Worm (Caenorhabditis elegans) whole organism, early embryonic: Measurements from ENCODE around the gene T28C6.5.

Source experiments
- B0310.2 ChIP-seq: sonication (generic microtip); optimal IDR thresholded peaks from 2 replicates; lab custom pipeline; 2016; ENCODE audit warnings: mild to moderate bottlenecking, missing genetic modification characterization, missing compliant biosample characterization
- F13C5.2 ChIP-seq: sonication (generic microtip); optimal IDR thresholded peaks from 2 replicates; lab custom pipeline; 2017; ENCODE audit warnings: mild to moderate bottlenecking, missing genetic modification characterization, inconsistent platforms, missing compliant biosample characterization
- aly-1 ChIP-seq: sonication (generic microtip); optimal IDR thresholded peaks from 2 replicates; lab custom pipeline; 2016; ENCODE audit warnings: missing genetic modification characterization, missing compliant biosample characterization
- ama-1 ChIP-seq: fragments of 150-350 bp; optimal IDR thresholded peaks from 2 replicates; lab custom pipeline; 2014
- ceh-13 ChIP-seq: fragments of 200-800 bp; sonication (Bioruptor generic); optimal IDR thresholded peaks from 2 replicates; lab custom pipeline; 2018; ENCODE audit warnings: mild to moderate bottlenecking, missing genetic modification characterization, missing compliant biosample characterization
- ceh-36 ChIP-seq: sonication (generic microtip); optimal IDR thresholded peaks from 2 replicates; lab custom pipeline; 2016; ENCODE audit warnings: missing genetic modification characterization, inconsistent platforms, missing compliant biosample characterization
- ets-7 ChIP-seq: sonication (generic microtip); optimal IDR thresholded peaks from 2 replicates; lab custom pipeline; 2016; ENCODE audit warnings: missing genotype, missing genetic modification characterization, missing compliant biosample characterization
- flt-1 ChIP-seq: fragments of 200-800 bp; sonication (Bioruptor generic); IDR thresholded peaks from 2 replicates; pipeline ENCODE4 v1.3.6; 2022; ENCODE audit warnings: missing genetic modification characterization, missing compliant biosample characterization
- hmbx-1 ChIP-seq: sonication (generic microtip); optimal IDR thresholded peaks from 2 replicates; lab custom pipeline; 2016; ENCODE audit warnings: mild to moderate bottlenecking, missing genetic modification characterization, missing compliant biosample characterization
- hmg-4 ChIP-seq: fragments of 200-800 bp; sonication (Bioruptor generic); optimal IDR thresholded peaks from 2 replicates; lab custom pipeline; 2018; ENCODE audit warnings: mild to moderate bottlenecking, missing genetic modification characterization, missing compliant biosample characterization
- hnd-1 ChIP-seq: sonication (generic microtip); optimal IDR thresholded peaks from 2 replicates; lab custom pipeline; 2016; ENCODE audit warnings: missing genetic modification characterization, missing compliant biosample characterization
- pes-1 ChIP-seq: fragments of 200-800 bp; sonication (Bioruptor generic); IDR thresholded peaks from 2 replicates; pipeline ENCODE4 v1.3.6; 2022; ENCODE audit warnings: missing genetic modification reagents, missing genetic modification characterization, missing compliant biosample characterization
- scrt-1 ChIP-seq: fragments of 200-800 bp; sonication (Bioruptor generic); IDR thresholded peaks from 2 replicates; pipeline ENCODE4 v1.3.6; 2022; ENCODE audit warnings: missing genetic modification characterization, missing compliant biosample characterization
- sea-1 ChIP-seq: fragments of 200-800 bp; sonication (Bioruptor generic); conservative IDR thresholded peaks from 2 replicates; pipeline ENCODE4 v1.3.6; 2022; ENCODE audit warnings: missing genetic modification characterization, missing compliant biosample characterization
- tbx-11 ChIP-seq: fragments of 200-800 bp; sonication (Bioruptor generic); IDR thresholded peaks from 2 replicates; pipeline ENCODE4 v1.3.6; 2022; ENCODE audit warnings: missing genetic modification characterization, missing compliant biosample characterization
- tbx-37 ChIP-seq: fragments of 200-800 bp; sonication (Bioruptor generic); conservative IDR thresholded peaks from 2 replicates; pipeline ENCODE4 v1.3.6; 2022; ENCODE audit warnings: missing genetic modification reagents, missing genetic modification characterization, missing compliant biosample characterization
- tra-4 ChIP-seq: sonication (generic microtip); optimal IDR thresholded peaks from 2 replicates; lab custom pipeline; 2017; ENCODE audit warnings: missing genetic modification characterization, missing compliant biosample characterization

The T28C6.5 gene

DNA sequence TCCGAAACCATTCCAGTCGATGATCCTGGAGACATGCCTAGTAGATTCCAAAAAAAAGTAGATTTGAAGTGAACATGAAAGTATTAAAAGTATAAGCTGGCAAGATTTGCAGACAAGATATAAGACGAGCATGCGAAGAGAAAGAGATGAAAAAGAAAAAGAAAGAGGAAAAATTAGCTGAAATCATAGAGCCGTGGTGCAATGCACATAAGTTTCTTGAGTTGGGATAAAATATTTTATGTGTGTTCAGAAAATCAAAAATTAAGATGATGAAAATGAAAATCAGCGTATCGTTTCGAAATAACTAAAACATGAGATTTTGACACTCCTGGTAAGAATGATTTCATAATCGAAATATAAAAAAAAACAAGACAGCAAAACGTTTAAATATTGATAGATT lies 23.2 kb downstream of the T28C6.5 start, which contains the start of gene T11B7.2:
TSS of gene T11B7.2 (minus strand) at position 101 of the 400 bp plus-strand sequence.
- TF ChIP-seq hmbx-1 (tag; lab: Kevin White, UChicago) (no peak), hnd-1 (tag; lab: Kevin White, UChicago) (no peak), ets-7 (tag; lab: Kevin White, UChicago) (no peak), scrt-1 (GFP tag; lab: Robert Waterston, UW) (no peak), tra-4 (tag; lab: Kevin White, UChicago) (no peak), aly-1 (tag; lab: Kevin White, UChicago) (no peak), flt-1 (no peak), pes-1 (GFP tag; lab: Robert Waterston, UW) (no peak), ama-1 (lab: Kevin White, UChicago) (no peak), hmg-4 (no peak), B0310.2 (tag; lab: Kevin White, UChicago) (no peak), ceh-13 (GFP tag; lab: Kevin White, UChicago) (no peak), tbx-11 (no peak), sea-1 (GFP tag; lab: Robert Waterston, UW) (no peak), tbx-37 (no peak), ceh-36 (tag; lab: Kevin White, UChicago) (no peak)

DNA sequence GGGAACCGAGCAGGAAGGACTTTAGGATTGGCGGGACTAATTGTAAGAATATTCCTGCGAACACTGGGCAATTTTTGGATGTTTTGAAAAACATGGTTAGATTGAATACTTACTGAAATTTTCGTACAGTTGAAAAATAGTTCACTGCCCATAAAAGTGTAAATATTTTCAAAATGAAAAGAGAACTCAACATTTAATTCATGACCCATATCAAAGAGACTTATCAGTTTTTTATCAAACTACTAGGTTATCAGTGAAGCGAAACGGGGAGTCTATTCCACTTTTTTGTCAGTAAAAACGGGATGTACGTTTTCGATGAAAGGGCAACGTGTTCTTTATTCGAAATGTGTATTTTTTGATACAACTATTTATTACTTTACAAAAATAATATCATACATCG lies 24.7 kb downstream of the T28C6.5 start:
- TF ChIP-seq aly-1 (tag; lab: Kevin White, UChicago) = no peak
- no peak for TF ChIP-seq scrt-1 (GFP tag; lab: Robert Waterston, UW)
- no peak for TF ChIP-seq tbx-37
- TF ChIP-seq B0310.2 (tag; lab: Kevin White, UChicago) = no peak
- TF ChIP-seq ets-7 (tag; lab: Kevin White, UChicago) = no peak
- no peak for TF ChIP-seq sea-1 (GFP tag; lab: Robert Waterston, UW)
- no peak for TF ChIP-seq hmg-4
- TF ChIP-seq ama-1 (lab: Kevin White, UChicago) = no peak

DNA sequence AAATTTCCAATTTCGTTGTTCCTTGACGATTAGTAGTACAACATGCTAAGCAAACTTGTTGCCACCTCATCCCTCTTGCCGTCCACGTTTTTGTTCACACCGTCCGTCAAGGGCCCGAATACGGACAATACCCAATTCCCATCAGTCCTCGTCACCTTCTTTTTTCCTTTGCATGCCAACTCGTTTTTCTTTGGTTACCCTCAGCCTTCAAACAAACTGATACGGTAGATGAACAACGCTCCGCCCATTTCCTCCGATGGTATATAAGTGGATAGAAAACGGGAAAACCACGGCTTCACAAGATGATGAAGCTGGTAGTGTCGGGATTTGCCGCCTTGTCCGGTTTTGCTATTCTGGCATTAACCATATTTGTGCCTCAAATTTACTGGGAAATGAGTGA lies 26.7 kb downstream of the T28C6.5 start, which contains the start of gene col-118:
TSS of gene col-118 (plus strand) at position 301 of the 400 bp plus-strand sequence.
- TF ChIP-seq ama-1 (lab: Kevin White, UChicago) (no peak), hmbx-1 (tag; lab: Kevin White, UChicago) (no peak), aly-1 (tag; lab: Kevin White, UChicago) (no peak), flt-1 (no peak), ceh-36 (tag; lab: Kevin White, UChicago) (no peak), hmg-4 (no peak), tbx-11 (no peak), pes-1 (GFP tag; lab: Robert Waterston, UW) (no peak), scrt-1 (GFP tag; lab: Robert Waterston, UW) (no peak), hnd-1 (tag; lab: Kevin White, UChicago) (no peak), tra-4 (tag; lab: Kevin White, UChicago) (no peak)

DNA sequence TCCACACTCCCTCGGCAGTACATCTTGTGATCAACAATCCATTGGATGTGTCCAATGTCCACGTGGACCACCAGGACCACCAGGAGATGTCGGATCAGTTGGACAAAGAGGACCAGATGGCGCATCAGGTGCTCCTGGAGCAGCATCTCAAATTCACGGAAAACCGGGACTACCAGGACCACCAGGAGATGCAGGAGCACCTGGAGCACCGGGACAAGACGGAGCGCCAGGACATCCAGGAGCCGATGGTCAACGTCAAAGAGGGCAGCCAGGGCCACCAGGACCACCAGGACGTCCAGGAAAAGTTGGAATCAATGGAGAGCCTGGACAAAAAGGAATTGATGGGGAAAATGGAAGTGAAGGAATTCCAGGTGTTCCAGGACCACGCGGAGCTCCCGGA lies 27.7 kb downstream of the T28C6.5 start:
- TF ChIP-seq B0310.2 (tag; lab: Kevin White, UChicago) (no peak), tbx-11 (no peak), sea-1 (GFP tag; lab: Robert Waterston, UW) (no peak), tbx-37 (no peak), hmg-4 (no peak), flt-1 (no peak), tra-4 (tag; lab: Kevin White, UChicago) (no peak), hmbx-1 (tag; lab: Kevin White, UChicago) (no peak), ceh-13 (GFP tag; lab: Kevin White, UChicago) (no peak), aly-1 (tag; lab: Kevin White, UChicago) (no peak), pes-1 (GFP tag; lab: Robert Waterston, UW) (no peak)

DNA sequence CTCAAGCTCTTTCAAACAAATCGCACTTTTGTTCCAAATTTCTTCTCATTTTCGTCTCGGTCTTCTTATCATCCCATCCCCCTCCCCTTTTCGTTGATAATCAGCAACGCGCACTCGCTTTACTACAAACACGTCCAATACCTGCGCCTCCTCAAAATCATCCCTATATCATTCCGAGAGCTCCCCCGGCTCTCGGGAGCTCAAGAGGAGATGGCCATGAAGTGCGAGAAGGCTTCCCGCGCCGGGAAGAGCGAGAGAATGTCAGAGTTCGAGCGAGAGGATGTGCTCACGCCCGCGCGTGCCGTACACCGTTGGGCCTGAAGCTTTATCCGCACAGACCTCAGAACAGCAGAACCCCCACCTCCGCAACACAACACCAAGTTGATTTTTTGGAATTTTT lies 29.6 kb downstream of the T28C6.5 start:
- no peak for TF ChIP-seq hmg-4
- no peak for TF ChIP-seq tra-4 (tag; lab: Kevin White, UChicago)
- no peak for TF ChIP-seq sea-1 (GFP tag; lab: Robert Waterston, UW)
- no peak for TF ChIP-seq hmbx-1 (tag; lab: Kevin White, UChicago)
- no peak for TF ChIP-seq scrt-1 (GFP tag; lab: Robert Waterston, UW)
- TF ChIP-seq aly-1 (tag; lab: Kevin White, UChicago) = peak; percentile 48
- TF ChIP-seq tbx-11 = no peak

DNA sequence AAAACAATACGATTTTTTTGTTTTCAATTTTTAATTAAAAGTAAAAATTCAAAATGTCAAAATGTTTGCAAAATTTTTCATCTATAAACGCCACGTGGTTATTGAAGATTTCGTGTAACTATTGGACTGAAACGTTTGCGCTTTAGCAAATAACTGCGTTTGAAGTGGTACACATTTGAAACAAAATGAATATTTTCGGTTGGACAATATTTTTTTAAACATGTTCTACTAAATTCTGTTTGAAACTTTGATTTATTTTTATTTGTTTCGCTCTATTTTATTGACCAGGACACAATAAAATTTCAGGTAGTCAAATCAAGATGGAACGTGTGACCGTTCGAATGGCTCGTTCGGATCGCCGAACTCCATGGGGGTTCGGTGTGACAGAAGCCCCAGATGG lies 30.9 kb downstream of the T28C6.5 start, which contains the start of gene alp-1:
TSS of gene alp-1 (plus strand) at position 301 of the 400 bp plus-strand sequence.
- TF ChIP-seq ets-7 (tag; lab: Kevin White, UChicago) (no peak), F13C5.2 (no peak), ceh-13 (GFP tag; lab: Kevin White, UChicago) (no peak), ceh-36 (tag; lab: Kevin White, UChicago) (no peak), hmbx-1 (tag; lab: Kevin White, UChicago) (no peak), tbx-37 (no peak), pes-1 (GFP tag; lab: Robert Waterston, UW) (no peak), tbx-11 (no peak), ama-1 (lab: Kevin White, UChicago) (no peak), B0310.2 (tag; lab: Kevin White, UChicago) (no peak), scrt-1 (GFP tag; lab: Robert Waterston, UW) (no peak)

DNA sequence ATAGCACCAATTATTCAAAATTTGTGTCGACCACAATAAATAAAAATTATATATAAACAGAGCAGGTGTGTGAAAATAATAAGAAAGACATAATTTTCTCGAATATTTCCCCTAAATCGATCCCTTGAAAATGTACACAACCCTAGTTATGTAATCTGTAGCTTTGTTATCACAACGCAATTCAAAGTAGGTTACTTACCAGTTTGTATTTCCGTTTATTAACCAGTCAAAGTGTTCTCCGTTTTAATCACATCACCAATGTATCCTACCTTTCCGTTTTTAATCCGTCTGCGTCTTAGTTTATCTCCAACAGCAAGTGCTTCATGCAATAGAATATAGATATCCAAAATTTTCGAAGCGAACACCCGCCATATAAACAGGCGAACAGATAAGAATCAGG lies 32.1 kb downstream of the T28C6.5 start:
- TF ChIP-seq sea-1 (GFP tag; lab: Robert Waterston, UW) (no peak), tbx-11 (no peak), aly-1 (tag; lab: Kevin White, UChicago) (no peak), pes-1 (GFP tag; lab: Robert Waterston, UW) (no peak), hnd-1 (tag; lab: Kevin White, UChicago) (no peak), ets-7 (tag; lab: Kevin White, UChicago) (no peak), tra-4 (tag; lab: Kevin White, UChicago) (no peak), ama-1 (lab: Kevin White, UChicago) (no peak), F13C5.2 (no peak), hmbx-1 (tag; lab: Kevin White, UChicago) (no peak), B0310.2 (tag; lab: Kevin White, UChicago) (no peak), ceh-13 (GFP tag; lab: Kevin White, UChicago) (no peak), flt-1 (no peak), tbx-37 (no peak), scrt-1 (GFP tag; lab: Robert Waterston, UW) (no peak), hmg-4 (no peak), ceh-36 (tag; lab: Kevin White, UChicago) (no peak)
